Fruit fly (Drosophila melanogaster): ENCODE results near the gene Cnb.

- no peak for TF ChIP-seq CG10348 (GFP tag; IDR thresholded peaks at IDR 0.05)
- no peak for TF ChIP-seq gl (tag; optimal IDR thresholded peaks at IDR 0.05)
- TF ChIP-seq EcR (GFP tag; optimal IDR thresholded peaks at IDR 0.05) = no peak
- no peak for TF ChIP-seq Pif1B (GFP tag; optimal IDR thresholded peaks at IDR 0.05)
- peak; percentile 33 for TF ChIP-seq Pif1A (GFP tag; optimal IDR thresholded peaks at IDR 0.05)
Observed at dm6 chr3L:1976760-1977159, 29.4 kb downstream of the Cnb start.
